Fruit fly (Drosophila melanogaster) whole organism, prepupa: ENCODE data around the gene CG6753.

Source experiments
- CG11294 ChIP-seq: fragments of 200-800 bp; sonication (Bioruptor generic); IDR thresholded peaks from 2 replicates; pipeline ENCODE4 v1.3.6; 2022; ENCODE audit warnings: missing biosample characterization, missing genetic modification characterization
- CG16779 ChIP-seq: fragments of 200-800 bp; sonication (Bioruptor generic); optimal IDR thresholded peaks from 3 replicates; lab custom pipeline; 2017; ENCODE audit warnings: missing biosample characterization, mild to moderate bottlenecking, missing genetic modification characterization
- CG31627 ChIP-seq: fragments of 200-800 bp; sonication (Bioruptor generic); optimal IDR thresholded peaks from 3 replicates; lab custom pipeline; 2016; ENCODE audit warnings: missing biosample characterization, missing genetic modification characterization
- CG6854 ChIP-seq: fragments of 200-800 bp; sonication (Bioruptor generic); optimal IDR thresholded peaks from 2 replicates; lab custom pipeline; 2017; ENCODE audit warnings: missing biosample characterization, mild to moderate bottlenecking, missing genetic modification characterization
- CG7368 ChIP-seq: fragments of 200-800 bp; sonication (Bioruptor generic); optimal IDR thresholded peaks from 3 replicates; lab custom pipeline; 2016; ENCODE audit warnings: missing biosample characterization, missing genetic modification characterization
- Eip78C ChIP-seq: fragments of 200-800 bp; sonication (Bioruptor generic); peaks from one replicate; lab custom pipeline; 2016; ENCODE audit warnings: missing biosample characterization, missing genetic modification characterization
- Met ChIP-seq: fragments of 200-800 bp; sonication (Bioruptor generic); optimal IDR thresholded peaks from 3 replicates; lab custom pipeline; 2016; ENCODE audit warnings: missing biosample characterization, missing genetic modification characterization
- OdsH ChIP-seq: fragments of 200-800 bp; sonication (Bioruptor generic); optimal IDR thresholded peaks from 3 replicates; lab custom pipeline; 2016; ENCODE audit warnings: missing biosample characterization, missing genetic modification characterization
- dac ChIP-seq: fragments of 200-800 bp; sonication (Bioruptor generic); optimal IDR thresholded peaks from 2 replicates; lab custom pipeline; 2017; ENCODE audit warnings: missing biosample characterization, mild to moderate bottlenecking, missing genetic modification characterization
- fd85E ChIP-seq: fragments of 200-800 bp; sonication (Bioruptor generic); optimal IDR thresholded peaks from 3 replicates; lab custom pipeline; 2016; ENCODE audit warnings: missing biosample characterization, missing genetic modification characterization
- svp ChIP-seq: fragments of 200-800 bp; sonication (Bioruptor generic); peaks from one replicate; lab custom pipeline; 2016; ENCODE audit warnings: missing biosample characterization, missing genetic modification characterization

DNA sequence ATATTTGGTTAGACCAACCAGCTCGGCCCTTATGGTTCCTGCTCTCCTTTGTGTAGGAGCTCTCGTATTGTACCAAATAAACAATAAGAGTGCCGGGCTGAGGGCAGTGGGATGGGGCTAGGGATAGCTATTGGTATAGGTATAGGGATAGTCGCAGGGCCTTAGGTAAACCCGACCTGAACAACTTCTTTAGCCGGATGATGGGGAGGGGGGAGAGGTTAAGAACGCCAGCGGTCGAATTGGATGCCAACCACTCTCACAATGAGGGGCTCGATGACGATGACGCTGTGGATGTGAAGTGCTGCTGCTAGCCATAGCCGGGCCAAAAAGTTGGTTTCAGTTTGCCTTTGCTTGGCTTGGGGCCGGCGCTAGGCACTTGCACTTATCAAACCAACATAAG, 5.1 kb upstream of the CG6753 start:
- TF ChIP-seq CG11294 (GFP tag; lab: Robert Waterston, UW) (no peak), CG6854 (GFP tag; lab: Kevin White, UChicago) (no peak), dac (GFP tag; lab: Kevin White, UChicago) (no peak), CG31627 (GFP tag; lab: Kevin White, UChicago) (no peak), CG7368 (GFP tag; lab: Kevin White, UChicago) (no peak), fd85E (GFP tag; lab: Kevin White, UChicago) (no peak), OdsH (no peak), Met (no peak), CG16779 (tag; lab: Kevin White, UChicago) (no peak), Eip78C (GFP tag; lab: Kevin White, UChicago) (no peak), svp (GFP tag; lab: Kevin White, UChicago) (no peak)
